Fruit fly (Drosophila melanogaster) whole organism, embryonic: ENCODE measurements around the gene sud1.

Experiments
- Aef1 ChIP-seq: fragments of 200-800 bp; sonication (Bioruptor generic); IDR thresholded peaks from 3 replicates; pipeline ENCODE4 v1.3.6; 2022; ENCODE audit warnings: missing biosample characterization, missing genetic modification characterization
- Atf3 ChIP-seq: fragments of 200-800 bp; sonication (Bioruptor generic); optimal IDR thresholded peaks from 3 replicates; lab custom pipeline; 2016; ENCODE audit warnings: missing biosample characterization, missing genetic modification characterization
- CG10147 ChIP-seq: fragments of 200-800 bp; sonication (Bioruptor generic); optimal IDR thresholded peaks from 2 replicates; lab custom pipeline; 2019; ENCODE audit warnings: missing biosample characterization, mild to moderate bottlenecking, missing genetic modification characterization, moderate library complexity
- CG10543 ChIP-seq: fragments of 200-800 bp; sonication (Bioruptor generic); optimal IDR thresholded peaks from 3 replicates; lab custom pipeline; 2017; ENCODE audit warnings: missing biosample characterization, mild to moderate bottlenecking, missing genetic modification characterization, moderate library complexity
- CG10654 ChIP-seq: fragments of 200-800 bp; sonication (Bioruptor generic); optimal IDR thresholded peaks from 2 replicates; lab custom pipeline; 2016; ENCODE audit warnings: missing biosample characterization, missing genetic modification characterization
- CG11456 ChIP-seq: fragments of 200-800 bp; sonication (Bioruptor generic); IDR thresholded peaks from 3 replicates; pipeline ENCODE4 v1.3.6; 2022; ENCODE audit warnings: missing biosample characterization, missing genetic modification characterization
- CG13424 ChIP-seq: fragments of 200-800 bp; sonication (Bioruptor generic); optimal IDR thresholded peaks from 2 replicates; lab custom pipeline; 2019; ENCODE audit warnings: missing biosample characterization, mild to moderate bottlenecking, missing genetic modification characterization, moderate library complexity
- CG2889 ChIP-seq: fragments of 200-800 bp; sonication (Bioruptor generic); IDR thresholded peaks from 3 replicates; pipeline ENCODE4 v1.3.6; 2022; ENCODE audit warnings: missing biosample characterization, missing genetic modification characterization
- CG33557 ChIP-seq: fragments of 200-800 bp; sonication (Bioruptor generic); optimal IDR thresholded peaks from 2 replicates; lab custom pipeline; 2019; ENCODE audit warnings: missing biosample characterization, mild to moderate bottlenecking, missing genetic modification characterization, moderate library complexity
- CG4360 ChIP-seq: fragments of 200-800 bp; sonication (Bioruptor generic); IDR thresholded peaks from 2 replicates; pipeline ENCODE4 v1.3.6; 2022; ENCODE audit warnings: missing biosample characterization, missing genetic modification characterization
- CG4404 ChIP-seq: fragments of 200-800 bp; sonication (Bioruptor generic); IDR thresholded peaks from 2 replicates; pipeline ENCODE4 v1.3.6; 2022; ENCODE audit warnings: missing biosample characterization, missing genetic modification characterization
- CG4424 ChIP-seq: fragments of 200-800 bp; sonication (Bioruptor generic); optimal IDR thresholded peaks from 3 replicates; lab custom pipeline; 2016; ENCODE audit warnings: missing biosample characterization, missing genetic modification characterization
- CG5953 ChIP-seq: fragments of 200-800 bp; sonication (Bioruptor generic); IDR thresholded peaks from 2 replicates; pipeline ENCODE4 v1.3.6; 2022; ENCODE audit warnings: missing biosample characterization, missing genetic modification characterization
- CG6175 ChIP-seq: fragments of 200-800 bp; sonication (Bioruptor generic); IDR thresholded peaks from 3 replicates; pipeline ENCODE4 v1.3.6; 2022; ENCODE audit warnings: missing biosample characterization, missing genetic modification characterization
- CG6254 ChIP-seq: fragments of 200-800 bp; sonication (Bioruptor generic); optimal IDR thresholded peaks from 3 replicates; lab custom pipeline; 2017; ENCODE audit warnings: mild to moderate bottlenecking, missing biosample characterization, missing genetic modification reagents, missing genetic modification characterization
- CG6765 ChIP-seq: fragments of 200-800 bp; sonication (Bioruptor generic); optimal IDR thresholded peaks from 3 replicates; lab custom pipeline; 2017; ENCODE audit warnings: missing biosample characterization, mild to moderate bottlenecking, missing genetic modification characterization
- CG7839 ChIP-seq: fragments of 200-800 bp; sonication (Bioruptor generic); optimal IDR thresholded peaks from 3 replicates; lab custom pipeline; 2018; ENCODE audit warnings: missing biosample characterization, mild to moderate bottlenecking, missing genetic modification characterization, moderate library complexity
- CG8281 ChIP-seq: fragments of 200-800 bp; sonication (Bioruptor generic); optimal IDR thresholded peaks from 2 replicates; lab custom pipeline; 2018; ENCODE audit warnings: missing biosample characterization, mild to moderate bottlenecking, missing genetic modification characterization, moderate library complexity
- Elba2 ChIP-seq: fragments of 200-800 bp; sonication (Bioruptor generic); optimal IDR thresholded peaks from 3 replicates; lab custom pipeline; 2016; ENCODE audit warnings: missing biosample characterization, missing genetic modification characterization
- H2.0 ChIP-seq: fragments of 200-800 bp; sonication (Bioruptor generic); IDR thresholded peaks from 2 replicates; pipeline ENCODE4 v1.3.6; 2022; ENCODE audit warnings: missing biosample characterization, missing genetic modification characterization
- HLHmδ ChIP-seq: fragments of 200-800 bp; sonication (Bioruptor generic); optimal IDR thresholded peaks from 2 replicates; lab custom pipeline; 2018; ENCODE audit warnings: missing biosample characterization, mild to moderate bottlenecking, missing genetic modification characterization, moderate library complexity
- HmgZ ChIP-seq: fragments of 200-800 bp; sonication (Bioruptor generic); optimal IDR thresholded peaks from 2 replicates; lab custom pipeline; 2018; ENCODE audit warnings: missing biosample characterization, mild to moderate bottlenecking, missing genetic modification characterization
- Hmr ChIP-seq: fragments of 200-800 bp; sonication (Bioruptor generic); optimal IDR thresholded peaks from 3 replicates; lab custom pipeline; 2017; ENCODE audit warnings: mild to moderate bottlenecking, missing biosample characterization, missing genetic modification reagents, missing genetic modification characterization
- Hr3 ChIP-seq: fragments of 200-800 bp; sonication (Bioruptor generic); optimal IDR thresholded peaks from 3 replicates; lab custom pipeline; 2016; ENCODE audit warnings: missing biosample characterization, missing genetic modification characterization
- Meics ChIP-seq: fragments of 200-800 bp; sonication (Bioruptor generic); optimal IDR thresholded peaks from 2 replicates; lab custom pipeline; 2017; ENCODE audit warnings: missing biosample characterization, mild to moderate bottlenecking, missing genetic modification characterization
- Sin3A ChIP-seq: fragments of >200 bp; optimal IDR thresholded peaks from 2 replicates; lab custom pipeline; 2018
- Ssrp ChIP-seq: fragments of 200-800 bp; sonication (Bioruptor generic); optimal IDR thresholded peaks from 2 replicates; lab custom pipeline; 2018; ENCODE audit warnings: missing biosample characterization, mild to moderate bottlenecking, missing genetic modification characterization, moderate library complexity
- ato ChIP-seq: fragments of 200-800 bp; sonication (Bioruptor generic); IDR thresholded peaks from 2 replicates; pipeline ENCODE4 v1.3.6; 2022; ENCODE audit warnings: missing biosample characterization, missing genetic modification characterization; ENCODE audit not compliant: partially characterized antibody
- bab2 ChIP-seq: fragments of 200-800 bp; sonication (Bioruptor generic); optimal IDR thresholded peaks from 2 replicates; lab custom pipeline; 2016; ENCODE audit warnings: missing biosample characterization, missing genetic modification characterization
- bigmax ChIP-seq: fragments of 200-800 bp; sonication (Bioruptor generic); optimal IDR thresholded peaks from 2 replicates; lab custom pipeline; 2018; ENCODE audit warnings: missing biosample characterization, mild to moderate bottlenecking, missing genetic modification characterization
- chif ChIP-seq, 2 experiments: fragments of 200-800 bp; sonication (Bioruptor generic); optimal IDR thresholded peaks; 3 replicates each; lab custom pipeline; 2016; ENCODE audit warnings: missing biosample characterization in 2 of 2, missing genetic modification characterization in 2 of 2
- chn ChIP-seq: fragments of 200-800 bp; sonication (Bioruptor generic); optimal IDR thresholded peaks from 2 replicates; lab custom pipeline; 2016; ENCODE audit warnings: missing biosample characterization, missing genetic modification characterization
- cwo ChIP-seq: fragments of 200-800 bp; sonication (Bioruptor generic); optimal IDR thresholded peaks from 3 replicates; lab custom pipeline; 2017; ENCODE audit warnings: missing biosample characterization, missing genetic modification characterization, mild to moderate bottlenecking, moderate library complexity, missing genetic modification reagents
- da ChIP-seq: fragments of 200-800 bp; sonication (Bioruptor generic); optimal IDR thresholded peaks from 2 replicates; lab custom pipeline; 2016; ENCODE audit warnings: missing biosample characterization, missing genetic modification characterization
- danr ChIP-seq: fragments of 200-800 bp; sonication (Bioruptor generic); IDR thresholded peaks from 2 replicates; pipeline ENCODE4 v1.3.6; 2022; ENCODE audit warnings: missing biosample characterization, missing genetic modification characterization
- disco-r ChIP-seq: fragments of 200-800 bp; sonication (Bioruptor generic); optimal IDR thresholded peaks from 2 replicates; lab custom pipeline; 2016; ENCODE audit warnings: missing biosample characterization, missing genetic modification characterization
- ftz-f1 ChIP-seq: fragments of 200-800 bp; sonication (Bioruptor generic); optimal IDR thresholded peaks from 2 replicates; lab custom pipeline; 2016; ENCODE audit warnings: missing biosample characterization, missing genetic modification characterization
- kah ChIP-seq: fragments of 200-800 bp; sonication (Bioruptor generic); optimal IDR thresholded peaks from 2 replicates; lab custom pipeline; 2018; ENCODE audit warnings: missing biosample characterization, mild to moderate bottlenecking, missing genetic modification characterization
- mam ChIP-seq: fragments of 200-800 bp; sonication (Bioruptor generic); optimal IDR thresholded peaks from 3 replicates; lab custom pipeline; 2016; ENCODE audit warnings: missing biosample characterization, missing genetic modification characterization
- oc ChIP-seq: fragments of 200-800 bp; sonication (Bioruptor generic); optimal IDR thresholded peaks from 2 replicates; lab custom pipeline; 2018; ENCODE audit warnings: missing biosample characterization, mild to moderate bottlenecking, missing genetic modification characterization, moderate library complexity
- pita ChIP-seq: fragments of 200-800 bp; sonication (Bioruptor generic); optimal IDR thresholded peaks from 2 replicates; lab custom pipeline; 2017; ENCODE audit warnings: missing biosample characterization, mild to moderate bottlenecking, missing genetic modification characterization
- pros ChIP-seq: fragments of 200-800 bp; sonication (Bioruptor generic); optimal IDR thresholded peaks from 3 replicates; lab custom pipeline; 2019; ENCODE audit warnings: missing biosample characterization, mild to moderate bottlenecking, missing genetic modification characterization, moderate library complexity
- rib ChIP-seq: fragments of 200-800 bp; sonication (Bioruptor generic); IDR thresholded peaks from 2 replicates; pipeline ENCODE4 v1.3.6; 2022; ENCODE audit warnings: missing biosample characterization, missing genetic modification characterization
- row ChIP-seq: fragments of 200-800 bp; sonication (Bioruptor generic); IDR thresholded peaks from 3 replicates; pipeline ENCODE4 v1.3.6; 2022; ENCODE audit warnings: missing biosample characterization, missing genetic modification characterization
- slou ChIP-seq: fragments of 200-800 bp; sonication (Bioruptor generic); optimal IDR thresholded peaks from 3 replicates; lab custom pipeline; 2016; ENCODE audit warnings: missing biosample characterization, missing genetic modification characterization
- sna ChIP-seq: fragments of 200-800 bp; sonication (Bioruptor generic); IDR thresholded peaks from 2 replicates; pipeline ENCODE4 v1.3.6; 2022; ENCODE audit warnings: missing biosample characterization, missing genetic modification characterization; ENCODE audit not compliant: partially characterized antibody
- tx ChIP-seq: fragments of 200-800 bp; sonication (Bioruptor generic); optimal IDR thresholded peaks from 2 replicates; lab custom pipeline; 2016; ENCODE audit warnings: missing biosample characterization, missing genetic modification characterization
- unpg ChIP-seq: fragments of 200-800 bp; sonication (Bioruptor generic); optimal IDR thresholded peaks from 3 replicates; lab custom pipeline; 2018; ENCODE audit warnings: missing biosample characterization, mild to moderate bottlenecking, missing genetic modification characterization, moderate library complexity
- vnd ChIP-seq: fragments of 200-800 bp; sonication (Bioruptor generic); IDR thresholded peaks from 3 replicates; pipeline ENCODE4 v1.3.6; 2022; ENCODE audit warnings: missing biosample characterization, missing genetic modification characterization; ENCODE audit not compliant: partially characterized antibody

The sud1 gene

DNA sequence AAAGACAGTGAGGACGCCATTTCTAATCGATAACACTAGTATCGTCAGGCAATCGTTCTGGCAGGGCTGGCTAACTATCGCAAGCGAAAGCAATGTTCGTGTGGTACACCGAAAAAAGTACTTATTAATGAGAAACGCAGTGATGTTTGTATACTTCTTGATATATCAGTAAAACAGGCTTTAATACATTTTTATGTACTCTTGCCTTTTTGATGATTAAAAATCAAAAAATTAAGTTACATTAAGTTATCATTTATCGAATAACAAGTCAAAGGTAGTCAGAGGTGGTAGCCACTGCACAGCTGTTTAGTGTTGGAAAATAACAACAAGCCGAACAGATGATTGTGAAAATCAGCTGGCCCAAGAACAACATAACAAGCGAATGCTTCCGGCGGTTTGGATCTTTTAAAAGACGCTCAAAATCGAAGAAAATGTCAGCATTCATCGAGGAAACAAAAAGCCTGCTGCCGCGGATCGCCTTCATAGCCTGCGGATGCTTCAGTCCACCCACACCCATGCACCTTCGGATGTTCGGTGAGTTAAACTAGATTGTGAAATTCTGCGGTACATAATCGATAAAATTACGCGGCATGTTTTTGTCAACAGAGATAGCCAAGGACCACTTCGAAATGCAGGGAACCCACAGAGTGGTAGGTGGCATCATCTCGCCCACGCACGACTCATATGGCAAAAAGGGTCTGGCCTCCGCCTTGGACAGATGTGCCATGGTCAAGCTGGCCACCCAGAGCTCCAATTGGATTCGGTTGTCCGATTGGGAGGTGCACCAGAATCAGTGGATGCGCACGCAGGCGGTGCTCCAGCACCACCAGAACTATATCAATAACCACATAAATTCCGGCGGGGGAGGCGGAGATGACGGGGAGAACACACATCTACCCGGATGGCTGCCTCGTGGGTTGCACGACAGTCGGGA lies 27.5 kb upstream of the sud1 start, which contains the start of the genes ssh and Nmnat (continued):
- TF ChIP-seq sna (GFP tag; lab: Robert Waterston, UW) (peak; percentile 77; the same call in 1 of the 2 replicates), chn (GFP tag; lab: Kevin White, UChicago) (no peak), unpg (GFP tag; lab: Kevin White, UChicago) (no peak), slou (no peak), CG6254 (GFP tag; lab: Kevin White, UChicago) (no peak), pita (no peak), pros (GFP tag; lab: Kevin White, UChicago) (no peak), H2.0 (GFP tag; lab: Robert Waterston, UW) (no peak), danr (GFP tag; lab: Robert Waterston, UW) (no peak), CG6765 (GFP tag; lab: Kevin White, UChicago) (no peak), da (no peak), disco-r (GFP tag; lab: Kevin White, UChicago) (no peak), CG8281 (no peak), row (GFP tag; lab: Robert Waterston, UW) (peak; percentile 70), CG33557 (GFP tag; lab: Kevin White, UChicago) (peak; percentile 3), Elba2 (GFP tag; lab: Kevin White, UChicago) (peak; percentile 79), CG5953 (GFP tag; lab: Robert Waterston, UW) (no peak), CG10543 (GFP tag; lab: Kevin White, UChicago) (peak; percentile 29), rib (GFP tag; lab: Robert Waterston, UW) (no peak), Atf3 (GFP tag; lab: Kevin White, UChicago) (no peak), CG4404 (GFP tag; lab: Robert Waterston, UW) (no peak), Aef1 (GFP tag; lab: Robert Waterston, UW) (no peak), HmgZ (tag; lab: Kevin White, UChicago) (peak; percentile 67), bigmax (no peak), HLHmδ (GFP tag; lab: Kevin White, UChicago) (no peak), ftz-f1 (GFP tag; lab: Kevin White, UChicago) (no peak), CG4424 (peak; percentile 19), mam (GFP tag; lab: Kevin White, UChicago) (peak; percentile 37), vnd (GFP tag; lab: Robert Waterston, UW) (peak; percentile 91), kah (GFP tag; lab: Kevin White, UChicago) (no peak), Sin3A (peak; percentile 98), cwo (GFP tag; lab: Kevin White, UChicago) (no peak), Hmr (no peak), CG10654 (peak; percentile 11), bab2 (GFP tag; lab: Kevin White, UChicago) (no peak), ato (GFP tag; lab: Robert Waterston, UW) (peak; percentile 63), CG7839 (no peak), CG10147 (no peak), CG6175 (GFP tag; lab: Robert Waterston, UW) (no peak), CG4360 (GFP tag; lab: Robert Waterston, UW) (0 out of 2 replicates have a peak, but pooled peaks have one; percentile 25), CG2889 (GFP tag; lab: Robert Waterston, UW) (no peak), tx (GFP tag; lab: Kevin White, UChicago) (no peak), Meics (GFP tag; lab: Kevin White, UChicago) (no peak), CG13424 (tag; lab: Kevin White, UChicago) (no peak), Hr3 (peak; percentile 22), oc (tag; lab: Kevin White, UChicago) (no peak), chif (GFP tag; optimal IDR thresholded peaks at IDR 0.05; lab: Kevin White, UChicago) (no peak), Ssrp (tag; lab: Kevin White, UChicago) (no peak), CG11456 (GFP tag; lab: Robert Waterston, UW) (no peak)
